Fruit fly (Drosophila melanogaster): Measurements from ENCODE around the gene CG2116.

DNA sequence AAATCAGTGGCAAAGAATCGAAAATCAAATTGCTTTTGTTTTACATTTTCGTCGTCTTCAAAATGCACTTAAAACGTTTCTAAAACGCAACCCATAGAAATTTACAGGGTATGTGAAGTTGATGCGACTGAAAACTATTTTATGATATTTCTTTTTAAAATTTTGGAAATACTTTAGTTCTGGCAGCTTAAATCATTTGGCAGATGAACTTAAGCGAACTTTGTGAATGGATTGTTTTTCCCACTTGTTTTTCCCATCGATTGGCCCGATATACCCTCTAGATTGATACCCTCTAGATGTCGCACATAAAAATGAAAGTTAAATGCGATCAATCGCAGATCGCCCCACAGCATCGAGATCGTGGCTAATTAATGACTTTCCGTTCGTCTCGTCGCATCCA is 3.5 kb upstream of the CG2116 start:
- TF ChIP-seq CG11294 (GFP tag; IDR thresholded peaks at IDR 0.05) (no peak), Sox14 (GFP tag; optimal IDR thresholded peaks at IDR 0.05) (no peak), CG7368 (GFP tag; optimal IDR thresholded peaks at IDR 0.05) (no peak), CG10631 (GFP tag; optimal IDR thresholded peaks at IDR 0.05) (no peak), CG16779 (tag; optimal IDR thresholded peaks at IDR 0.05) (no peak), OdsH (GFP tag; optimal IDR thresholded peaks at IDR 0.05) (no peak), esn (GFP tag; optimal IDR thresholded peaks at IDR 0.05) (no peak), vri (GFP tag; optimal IDR thresholded peaks at IDR 0.05) (no peak), cyc (GFP tag; optimal IDR thresholded peaks at IDR 0.05) (no peak), CG15336 (GFP tag; IDR thresholded peaks at IDR 0.05) (peak; percentile 54), CG6854 (GFP tag; optimal IDR thresholded peaks at IDR 0.05) (no peak), ss (GFP tag; optimal IDR thresholded peaks at IDR 0.05) (no peak), CG8319 (GFP tag; optimal IDR thresholded peaks at IDR 0.05) (no peak)

Data from whole organism, prepupa.